Worm (Caenorhabditis elegans) whole organism, L3 larva: ENCODE data around the gene C54C6.11.

Experiments used
- ZK546.5 ChIP-seq: sonication (generic microtip); optimal IDR thresholded peaks from 2 replicates; lab custom pipeline; 2017; ENCODE audit warnings: missing biosample characterization, missing genetic modification characterization
- ceh-16 ChIP-seq: sonication (generic microtip); optimal IDR thresholded peaks from 2 replicates; lab custom pipeline; 2017; ENCODE audit warnings: missing biosample characterization, missing genetic modification characterization
- ceh-28 ChIP-seq: fragments of 150-350 bp; optimal IDR thresholded peaks from 2 replicates; lab custom pipeline; 2014; ENCODE audit warnings: missing biosample characterization, missing genetic modification reagents, missing genetic modification characterization
- ceh-82 ChIP-seq: fragments of 150-350 bp; optimal IDR thresholded peaks from 2 replicates; lab custom pipeline; 2014; ENCODE audit warnings: missing biosample characterization, missing genetic modification characterization
- ceh-9 ChIP-seq: sonication (generic microtip); optimal IDR thresholded peaks from 2 replicates; lab custom pipeline; 2018; ENCODE audit warnings: missing biosample characterization, missing genetic modification characterization
- egl-27 ChIP-seq: sonication (generic microtip); optimal IDR thresholded peaks from 4 replicates; lab custom pipeline; 2017; ENCODE audit warnings: missing biosample characterization, missing genetic modification reagents, missing genetic modification characterization
- elt-1 ChIP-seq: fragments of 150-350 bp; optimal IDR thresholded peaks from 2 replicates; lab custom pipeline; 2014; ENCODE audit warnings: missing biosample characterization, missing genetic modification characterization
- elt-2 ChIP-seq: sonication (generic microtip); optimal IDR thresholded peaks from 2 replicates; lab custom pipeline; 2016; ENCODE audit warnings: missing genetic modification reagents, mild to moderate bottlenecking, missing genetic modification characterization, missing compliant biosample characterization
- elt-3 ChIP-seq, 3 experiments: fragments of 150-350 bp in 1 of 3; sonication (generic microtip) in 2 of 3; optimal IDR thresholded peaks; 2 replicates in 2 of 3; 4 replicates in 1 of 3; lab custom pipeline; 2014 to 2017; ENCODE audit warnings: missing biosample characterization in 3 of 3, missing genetic modification characterization in 3 of 3
- hmg-11 ChIP-seq: sonication (generic microtip); optimal IDR thresholded peaks from 2 replicates; lab custom pipeline; 2016; ENCODE audit warnings: missing genetic modification characterization, missing compliant biosample characterization
- lin-39 ChIP-seq: fragments of 150-350 bp; optimal IDR thresholded peaks from 2 replicates; lab custom pipeline; 2018; ENCODE audit warnings: missing biosample characterization, missing genetic modification reagents, missing genetic modification characterization
- lsy-12 ChIP-seq: sonication (generic microtip); optimal IDR thresholded peaks from 2 replicates; lab custom pipeline; 2016; ENCODE audit warnings: mild to moderate bottlenecking, missing genetic modification characterization, missing compliant biosample characterization
- mdl-1 ChIP-seq: fragments of 150-350 bp; optimal IDR thresholded peaks from 2 replicates; lab custom pipeline; 2014; ENCODE audit warnings: missing biosample characterization, missing genetic modification characterization
- mml-1 ChIP-seq: fragments of 150-350 bp; sonication (generic microtip); optimal IDR thresholded peaks from 3 replicates; lab custom pipeline; 2014; ENCODE audit warnings: missing biosample characterization, missing genetic modification characterization
- nfya-1 ChIP-seq: sonication (generic microtip); optimal IDR thresholded peaks from 2 replicates; lab custom pipeline; 2017; ENCODE audit warnings: missing genetic modification characterization, mild to moderate bottlenecking, missing compliant biosample characterization, antibody characterized with exemption, moderate library complexity; ENCODE audit not compliant: insufficient read depth
- nhr-11 ChIP-seq: fragments of 150-350 bp; optimal IDR thresholded peaks from 2 replicates; lab custom pipeline; 2014; ENCODE audit warnings: missing biosample characterization, missing genetic modification characterization
- nhr-12 ChIP-seq: fragments of 150-350 bp; optimal IDR thresholded peaks from 2 replicates; lab custom pipeline; 2014; ENCODE audit warnings: missing biosample characterization, missing genetic modification characterization
- nhr-237 ChIP-seq: fragments of 150-350 bp; optimal IDR thresholded peaks from 2 replicates; lab custom pipeline; 2014; ENCODE audit warnings: missing biosample characterization, missing genetic modification characterization
- nhr-25 ChIP-seq: sonication (generic microtip); optimal IDR thresholded peaks from 2 replicates; lab custom pipeline; 2017; ENCODE audit warnings: missing biosample characterization, missing genetic modification characterization
- nhr-43 ChIP-seq: sonication (generic microtip); optimal IDR thresholded peaks from 2 replicates; lab custom pipeline; 2016; ENCODE audit warnings: mild to moderate bottlenecking, missing genetic modification characterization, missing compliant biosample characterization; ENCODE audit not compliant: poor library complexity, severe bottlenecking
- nhr-76 ChIP-seq: fragments of 150-350 bp; sonication (generic microtip); optimal IDR thresholded peaks from 5 replicates; lab custom pipeline; 2014; ENCODE audit warnings: missing biosample characterization, missing genetic modification characterization
- pqm-1 ChIP-seq: fragments of 150-350 bp; optimal IDR thresholded peaks from 2 replicates; lab custom pipeline; 2017; ENCODE audit warnings: missing biosample characterization, missing genetic modification characterization, inconsistent platforms
- sea-2 ChIP-seq: fragments of 150-350 bp; sonication (generic microtip); optimal IDR thresholded peaks from 4 replicates; lab custom pipeline; 2014; ENCODE audit warnings: missing biosample characterization, missing genetic modification reagents, missing genetic modification characterization
- snpc-4 ChIP-seq: fragments of 150-350 bp; optimal IDR thresholded peaks from 2 replicates; lab custom pipeline; 2014; ENCODE audit warnings: missing biosample characterization, missing genetic modification characterization
- tbx-2 ChIP-seq: sonication (generic microtip); optimal IDR thresholded peaks from 2 replicates; lab custom pipeline; 2016; ENCODE audit warnings: mild to moderate bottlenecking, missing genetic modification characterization, missing compliant biosample characterization
- unc-39 ChIP-seq: sonication (generic microtip); optimal IDR thresholded peaks from 4 replicates; lab custom pipeline; 2017; ENCODE audit warnings: missing biosample characterization, missing genetic modification characterization
- unc-62 ChIP-seq: fragments of 150-350 bp; sonication (generic microtip); optimal IDR thresholded peaks from 4 replicates; lab custom pipeline; 2014; ENCODE audit warnings: missing biosample characterization, missing genetic modification reagents, missing genetic modification characterization
- ztf-11 ChIP-seq: fragments of 150-350 bp; optimal IDR thresholded peaks from 2 replicates; lab custom pipeline; 2014; ENCODE audit warnings: missing biosample characterization, missing genetic modification characterization
- ztf-4 ChIP-seq: fragments of 150-350 bp; optimal IDR thresholded peaks from 2 replicates; lab custom pipeline; 2014; ENCODE audit warnings: missing biosample characterization, missing genetic modification characterization

C54C6.11 gene

ce11 chrIII:3562276-3562675, 14.2 kb downstream of the C54C6.11 start:
- TF ChIP-seq ztf-4 (tag; lab: Kevin White, UChicago), result no peak
- TF ChIP-seq nhr-12 (tag; lab: Kevin White, UChicago), result no peak
- no peak for TF ChIP-seq hmg-11

- TF ChIP-seq nfya-1 (tag; lab: Kevin White, UChicago) (peak; percentile 7), ceh-28 (no peak)
- TF ChIP-seq, all 47 proteins: peak for 1
These were observed 16.7 kb downstream of the C54C6.11 start for ce11 chrIII:3564762-3565359.

- TF ChIP-seq sea-2 (GFP tag; lab: Kevin White, UChicago) (no peak), nfya-1 (tag; lab: Kevin White, UChicago) (peak; percentile 0), mdl-1 (tag; lab: Kevin White, UChicago) (no peak), nhr-11 (tag; lab: Kevin White, UChicago) (no peak), ZK546.5 (tag; lab: Kevin White, UChicago) (no peak), egl-27 (tag; lab: Kevin White, UChicago) (no peak), lin-39 (tag; lab: Kevin White, UChicago) (no peak)
These were observed 18.7 kb downstream of the C54C6.11 start for ce11 chrIII:3566785-3567184.

- TF ChIP-seq ceh-28, result no peak
- TF ChIP-seq lin-39 (tag; lab: Kevin White, UChicago), result no peak
- TF ChIP-seq nhr-76 (tag; lab: Kevin White, UChicago), result no peak
- TF ChIP-seq ceh-9 (tag; lab: Kevin White, UChicago), result no peak
- TF ChIP-seq nhr-25 (tag; lab: Kevin White, UChicago), result no peak
- no peak for TF ChIP-seq unc-39
- TF ChIP-seq elt-1, result no peak
- TF ChIP-seq unc-62 (GFP tag; lab: Kevin White, UChicago), result no peak
- no peak for TF ChIP-seq snpc-4 (tag; lab: Kevin White, UChicago)
- no peak for TF ChIP-seq tbx-2 (tag; lab: Kevin White, UChicago)
- TF ChIP-seq mml-1 (tag; lab: Kevin White, UChicago), result no peak
- TF ChIP-seq ceh-82, result no peak
- no peak for TF ChIP-seq pqm-1 (tag; lab: Kevin White, UChicago)
- no peak for TF ChIP-seq hmg-11
- no peak for TF ChIP-seq nhr-12 (tag; lab: Kevin White, UChicago)
- TF ChIP-seq sea-2 (GFP tag; lab: Kevin White, UChicago), result no peak
- no peak for TF ChIP-seq lsy-12 (tag; lab: Kevin White, UChicago)
- TF ChIP-seq elt-3 (tag; optimal IDR thresholded peaks at IDR 0.05; lab: Kevin White, UChicago), result no peak
- no peak for TF ChIP-seq mdl-1 (tag; lab: Kevin White, UChicago)
These were observed 21.6 kb downstream of the C54C6.11 start for ce11 chrIII:3569763-3570162.

- TF ChIP-seq pqm-1 (tag; lab: Kevin White, UChicago) (peak; percentile 73), ceh-16 (tag; lab: Kevin White, UChicago) (no peak), nhr-43 (no peak), elt-2 (peak; percentile 78)
These were observed 23.3 kb downstream of the C54C6.11 start for ce11 chrIII:3571371-3571902.

- TF ChIP-seq nhr-237 (tag; lab: Kevin White, UChicago) (no peak), elt-2 (no peak), sea-2 (GFP tag; lab: Kevin White, UChicago) (no peak)
These were observed 25.2 kb downstream of the C54C6.11 start, which contains the start of gene nhr-6 for ce11 chrIII:3573281-3573680. nhr-6 (plus strand) TSS chrIII:3573581.

DNA sequence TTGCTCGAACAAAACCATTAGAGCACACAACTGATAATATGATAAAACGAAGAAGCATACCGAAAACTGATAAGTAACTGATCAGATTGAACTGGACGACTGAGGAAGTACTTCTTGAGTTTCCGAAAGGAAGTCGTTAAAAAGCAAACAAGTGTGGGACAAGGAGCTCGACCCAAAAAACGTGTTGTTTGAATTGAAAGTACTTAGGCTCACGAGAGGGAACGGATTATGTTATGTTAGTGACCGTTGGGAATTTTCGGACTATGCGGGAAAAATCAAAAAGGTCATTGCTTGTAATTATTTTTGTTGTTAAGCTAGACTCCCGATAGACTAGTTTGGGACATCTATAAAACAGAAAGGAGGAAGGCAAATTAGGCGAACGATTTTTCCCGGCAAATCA, 33.5 kb downstream of the C54C6.11 start, which contains the start of gene C48D5.3:
C48D5.3 (minus strand) TSS at position 101 of the 400 bp plus-strand sequence.
- TF ChIP-seq nhr-25 (tag; lab: Kevin White, UChicago), result no peak
- no peak for TF ChIP-seq ztf-11
